Fruit fly (Drosophila melanogaster) whole organism, adult: ENCODE measurements around the gene CG42870.

ENCODE experiments used
- CG11617 ChIP-seq: fragments of 200-800 bp; sonication (Bioruptor generic); optimal IDR thresholded peaks from 2 replicates; lab custom pipeline; 2017; ENCODE audit warnings: mild to moderate bottlenecking, missing biosample characterization, missing genetic modification reagents, missing genetic modification characterization
- CG12768 ChIP-seq: fragments of 200-800 bp; sonication (Bioruptor generic); optimal IDR thresholded peaks from 2 replicates; lab custom pipeline; 2017; ENCODE audit warnings: missing biosample characterization, missing genetic modification characterization, mild to moderate bottlenecking, moderate library complexity, missing genetic modification reagents
- CG14711 ChIP-seq: fragments of 200-800 bp; sonication (Bioruptor generic); optimal IDR thresholded peaks from 2 replicates; lab custom pipeline; 2018; ENCODE audit warnings: missing biosample characterization, mild to moderate bottlenecking, missing genetic modification characterization, moderate library complexity
- CG1620 ChIP-seq: fragments of 200-800 bp; sonication (Bioruptor generic); optimal IDR thresholded peaks from 2 replicates; lab custom pipeline; 2016; ENCODE audit warnings: missing biosample characterization, missing genetic modification characterization
- CG33017 ChIP-seq: fragments of 200-800 bp; sonication (Bioruptor generic); optimal IDR thresholded peaks from 2 replicates; lab custom pipeline; 2018; ENCODE audit warnings: missing biosample characterization, mild to moderate bottlenecking, missing genetic modification characterization, moderate library complexity
- CG5204 ChIP-seq: fragments of 200-800 bp; sonication (Bioruptor generic); optimal IDR thresholded peaks from 2 replicates; lab custom pipeline; 2016; ENCODE audit warnings: missing biosample characterization, missing genetic modification characterization
- CG7045 ChIP-seq: fragments of 200-800 bp; sonication (Bioruptor generic); optimal IDR thresholded peaks from 2 replicates; lab custom pipeline; 2017; ENCODE audit warnings: missing biosample characterization, mild to moderate bottlenecking, missing genetic modification characterization
- CG7101 ChIP-seq: fragments of 200-800 bp; sonication (Bioruptor generic); optimal IDR thresholded peaks from 2 replicates; lab custom pipeline; 2018; ENCODE audit warnings: missing biosample characterization, mild to moderate bottlenecking, missing genetic modification characterization, moderate library complexity
- Clk ChIP-seq: fragments of 200-800 bp; sonication (Bioruptor generic); optimal IDR thresholded peaks from 2 replicates; lab custom pipeline; 2017; ENCODE audit warnings: missing biosample characterization, missing genetic modification characterization
- Crg-1 ChIP-seq: fragments of 200-800 bp; sonication (Bioruptor generic); optimal IDR thresholded peaks from 2 replicates; lab custom pipeline; 2016; ENCODE audit warnings: missing biosample characterization, missing genetic modification characterization
- Hr96 ChIP-seq: fragments of 200-800 bp; sonication (Bioruptor generic); optimal IDR thresholded peaks from 2 replicates; lab custom pipeline; 2016; ENCODE audit warnings: missing biosample characterization, missing genetic modification characterization
- Mnt ChIP-seq: fragments of 200-800 bp; sonication (Bioruptor generic); optimal IDR thresholded peaks from 2 replicates; lab custom pipeline; 2016; ENCODE audit warnings: missing biosample characterization, mild to moderate bottlenecking, missing genetic modification characterization
- bab1 ChIP-seq: fragments of 200-800 bp; sonication (Bioruptor generic); optimal IDR thresholded peaks from 3 replicates; lab custom pipeline; 2019; ENCODE audit warnings: missing biosample characterization, mild to moderate bottlenecking, missing genetic modification characterization, moderate library complexity
- cic ChIP-seq: fragments of 200-800 bp; sonication (Bioruptor generic); optimal IDR thresholded peaks from 2 replicates; lab custom pipeline; 2017; ENCODE audit warnings: missing biosample characterization, mild to moderate bottlenecking, missing genetic modification characterization, moderate library complexity
- cnc ChIP-seq, 2 experiments: fragments of >200 bp; optimal IDR thresholded peaks; 2 replicates each; lab custom pipeline; 2017
- kay ChIP-seq: fragments of 200-800 bp; sonication (Bioruptor generic); peaks from one replicate; lab custom pipeline; 2016; ENCODE audit warnings: missing biosample characterization, missing genetic modification characterization, borderline replicate concordance
- ovo ChIP-seq: fragments of 200-800 bp; sonication (Bioruptor generic); optimal IDR thresholded peaks from 2 replicates; lab custom pipeline; 2016; ENCODE audit warnings: missing biosample characterization, missing genetic modification characterization
- pad ChIP-seq: fragments of 200-800 bp; sonication (Bioruptor generic); optimal IDR thresholded peaks from 3 replicates; lab custom pipeline; 2017; ENCODE audit warnings: missing biosample characterization, missing genetic modification characterization, mild to moderate bottlenecking, moderate library complexity, missing genetic modification reagents
- tj ChIP-seq: fragments of 200-800 bp; sonication (Bioruptor generic); optimal IDR thresholded peaks from 3 replicates; lab custom pipeline; 2017; ENCODE audit warnings: missing biosample characterization, mild to moderate bottlenecking, missing genetic modification characterization, moderate library complexity
- toe ChIP-seq: fragments of 200-800 bp; sonication (Bioruptor generic); optimal IDR thresholded peaks from 2 replicates; lab custom pipeline; 2016; ENCODE audit warnings: missing biosample characterization, missing genetic modification characterization

The CG42870 gene

DNA sequence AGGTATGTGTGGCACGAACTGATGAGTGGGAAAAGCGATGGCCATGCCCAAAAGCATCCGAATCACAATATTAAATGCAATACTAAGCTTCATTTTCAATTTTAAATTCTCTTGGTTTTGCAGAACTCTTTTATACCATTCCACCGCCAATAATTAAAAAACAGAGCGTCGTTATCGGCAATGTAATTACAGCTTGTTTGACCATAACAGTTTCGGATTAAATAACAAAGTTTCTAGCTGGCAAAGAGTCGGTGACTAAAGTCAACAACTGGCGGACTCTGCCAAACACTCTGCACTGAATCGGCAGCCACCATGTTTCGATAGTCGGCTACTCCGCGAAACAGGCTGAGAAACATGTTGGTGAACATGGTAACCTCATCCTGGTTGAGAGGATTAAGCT lies at the start of gene CG42870:
TSS of gene CG42870 (minus strand) at position 101 of the 400 bp plus-strand sequence.
- TF ChIP-seq Clk (GFP tag; lab: Kevin White, UChicago) (no peak), CG7101 (tag; lab: Kevin White, UChicago) (no peak), Mnt (no peak), CG33017 (tag; lab: Kevin White, UChicago) (no peak), Hr96 (GFP tag; lab: Kevin White, UChicago) (no peak), cnc (optimal IDR thresholded peaks at IDR 0.05; lab: Kevin White, UChicago) (no peak), CG14711 (tag; lab: Kevin White, UChicago) (no peak), kay (GFP tag; lab: Kevin White, UChicago) (no peak), cic (GFP tag; lab: Kevin White, UChicago) (no peak), CG11617 (GFP tag; lab: Kevin White, UChicago) (no peak), CG7045 (no peak), tj (no peak), ovo (GFP tag; lab: Kevin White, UChicago) (no peak), toe (GFP tag; lab: Kevin White, UChicago) (no peak), CG1620 (GFP tag; lab: Kevin White, UChicago) (no peak), pad (GFP tag; lab: Kevin White, UChicago) (no peak)

- TF ChIP-seq CG1620 (GFP tag; lab: Kevin White, UChicago) (no peak), cic (GFP tag; lab: Kevin White, UChicago) (peak; percentile 23), tj (no peak)
These were observed 45.2 kb upstream of the CG42870 start, which contains the start of gene tsl for dm6 chr3R:21782295-21782922. Gene tsl (minus strand): TSS chr3R:21782536.

dm6 chr3R:21781448-21781847 lies 44.3 kb upstream of the CG42870 start:
- TF ChIP-seq pad (GFP tag; lab: Kevin White, UChicago), result no peak
- no peak for TF ChIP-seq CG1620 (GFP tag; lab: Kevin White, UChicago)

dm6 chr3R:21780086-21780485 lies 42.9 kb upstream of the CG42870 start:
- TF ChIP-seq cnc (optimal IDR thresholded peaks at IDR 0.05; lab: Kevin White, UChicago) (no peak), CG12768 (GFP tag; lab: Kevin White, UChicago) (peak; percentile 14)

dm6 chr3R:21777660-21778059 lies 40.5 kb upstream of the CG42870 start, which contains the start of gene Polr1H:
Gene Polr1H (minus strand): TSS chr3R:21777847.
- TF ChIP-seq kay (GFP tag; lab: Kevin White, UChicago) (peak; percentile 10), Mnt (peak; percentile 97), CG14711 (tag; lab: Kevin White, UChicago) (no peak), bab1 (GFP tag; lab: Kevin White, UChicago) (peak; percentile 44), cic (GFP tag; lab: Kevin White, UChicago) (no peak), Crg-1 (no peak)

DNA sequence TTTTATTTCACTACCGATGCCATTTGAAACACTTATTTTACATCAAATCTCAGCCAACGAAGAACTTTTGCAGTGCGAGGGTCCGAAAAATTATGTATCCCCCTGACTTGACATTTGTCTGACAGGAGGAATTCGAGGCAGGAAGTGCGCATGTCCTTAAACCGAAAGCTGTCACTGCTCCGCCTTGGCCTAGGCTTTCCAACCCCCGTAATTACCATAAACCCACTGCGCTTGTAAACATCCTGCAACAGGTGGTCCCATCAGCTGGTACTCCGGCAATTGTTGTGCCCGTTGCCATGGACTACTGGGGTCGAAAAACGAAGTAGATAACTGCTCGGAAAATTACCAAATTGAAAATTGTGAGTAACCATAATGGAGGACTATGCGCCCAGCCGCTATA lies 38.6 kb upstream of the CG42870 start, which contains the start of the genes GABA-B-R2 and CG6800:
TSS of gene GABA-B-R2 (minus strand) at position 75 of the 400 bp plus-strand sequence.
TSS of gene CG6800 (plus strand) at position 373 of the 400 bp plus-strand sequence.
- no peak for TF ChIP-seq CG12768 (GFP tag; lab: Kevin White, UChicago)
- no peak for TF ChIP-seq CG7045
- TF ChIP-seq bab1 (GFP tag; lab: Kevin White, UChicago), result no peak
- TF ChIP-seq CG33017 (tag; lab: Kevin White, UChicago), result no peak
- TF ChIP-seq kay (GFP tag; lab: Kevin White, UChicago), result no peak
- TF ChIP-seq CG7101 (tag; lab: Kevin White, UChicago), result no peak
- TF ChIP-seq Crg-1, result no peak
- no peak for TF ChIP-seq pad (GFP tag; lab: Kevin White, UChicago)
- TF ChIP-seq cic (GFP tag; lab: Kevin White, UChicago), result no peak
- TF ChIP-seq CG1620 (GFP tag; lab: Kevin White, UChicago), result no peak
- TF ChIP-seq Mnt, result no peak
- no peak for TF ChIP-seq CG14711 (tag; lab: Kevin White, UChicago)
- TF ChIP-seq tj, result no peak
- TF ChIP-seq ovo (GFP tag; lab: Kevin White, UChicago), result no peak
- no peak for TF ChIP-seq Clk (GFP tag; lab: Kevin White, UChicago)
- TF ChIP-seq cnc (optimal IDR thresholded peaks at IDR 0.05; lab: Kevin White, UChicago), result no peak
- no peak for TF ChIP-seq CG5204
- TF ChIP-seq CG11617 (GFP tag; lab: Kevin White, UChicago), result no peak
- TF ChIP-seq Hr96 (GFP tag; lab: Kevin White, UChicago), result no peak

dm6 chr3R:21769218-21769617 lies 32.1 kb upstream of the CG42870 start, which contains the start of gene Burs:
Gene Burs (plus strand): TSS chr3R:21769518.
- no peak for TF ChIP-seq Mnt
- no peak for TF ChIP-seq cic (GFP tag; lab: Kevin White, UChicago)
- TF ChIP-seq kay (GFP tag; lab: Kevin White, UChicago), result no peak
- TF ChIP-seq CG7101 (tag; lab: Kevin White, UChicago), result no peak
- no peak for TF ChIP-seq CG1620 (GFP tag; lab: Kevin White, UChicago)
- TF ChIP-seq toe (GFP tag; lab: Kevin White, UChicago), result no peak
- TF ChIP-seq ovo (GFP tag; lab: Kevin White, UChicago), result no peak
